Worm (Caenorhabditis elegans) whole organism, young adult: ENCODE results near the gene mnp-1.
A peak's percentile ranks its signal among the peaks of the same experiment; 100 is the strongest.

ENCODE experiments used
- B0261.1 ChIP-seq: sonication (generic microtip); optimal IDR thresholded peaks from 2 replicates; lab custom pipeline; 2016; ENCODE audit warnings: mild to moderate bottlenecking, missing genetic modification characterization, moderate library complexity, missing compliant biosample characterization
- D2030.7 ChIP-seq: fragments of 200-800 bp; sonication (Bioruptor generic); IDR thresholded peaks from 2 replicates; pipeline ENCODE4 v1.3.6; 2022; ENCODE audit warnings: missing genetic modification reagents, missing genetic modification characterization, missing compliant biosample characterization
- F33H1.4 ChIP-seq: fragments of 200-800 bp; sonication (Bioruptor generic); IDR thresholded peaks from 2 replicates; pipeline ENCODE4 v1.3.6; 2022; ENCODE audit warnings: missing genetic modification reagents, missing genetic modification characterization, missing compliant biosample characterization
- F55B11.4 ChIP-seq: sonication (generic microtip); optimal IDR thresholded peaks from 2 replicates; lab custom pipeline; 2016; ENCODE audit warnings: missing compliant biosample characterization, missing genetic modification characterization, borderline replicate concordance; ENCODE audit not compliant: insufficient read depth
- F57A8.1 ChIP-seq: fragments of 200-800 bp; sonication (Bioruptor generic); optimal IDR thresholded peaks from 2 replicates; lab custom pipeline; 2018; ENCODE audit warnings: mild to moderate bottlenecking, missing genetic modification characterization, moderate library complexity, missing compliant biosample characterization
- T07F8.4 ChIP-seq: sonication (generic microtip); optimal IDR thresholded peaks from 2 replicates; lab custom pipeline; 2016; ENCODE audit warnings: mild to moderate bottlenecking, missing genetic modification characterization, moderate library complexity, missing compliant biosample characterization
- Y53G8AR.9 ChIP-seq: fragments of 200-800 bp; sonication (Bioruptor generic); conservative IDR thresholded peaks from 2 replicates; pipeline ENCODE4 v1.3.6; 2022; ENCODE audit warnings: missing genetic modification reagents, missing genetic modification characterization, missing compliant biosample characterization
- ama-1 ChIP-seq, 3 experiments: fragments of 150-350 bp in 1 of 3; sonication (generic microtip) in 2 of 3; optimal IDR thresholded peaks; 2 replicates each; lab custom pipeline; 2014 to 2018; ENCODE audit warnings: missing biosample characterization in 2 of 3, missing genetic modification characterization in 2 of 3, missing genetic modification reagents in 2 of 3
- athp-1 ChIP-seq: sonication (generic microtip); optimal IDR thresholded peaks from 2 replicates; lab custom pipeline; 2017; ENCODE audit warnings: mild to moderate bottlenecking, missing genetic modification characterization, missing compliant biosample characterization
- attf-3 ChIP-seq: fragments of 200-800 bp; sonication (Bioruptor generic); conservative IDR thresholded peaks from 2 replicates; pipeline ENCODE4 v1.3.6; 2022; ENCODE audit warnings: missing genetic modification reagents, missing genetic modification characterization, missing compliant biosample characterization
- die-1 ChIP-seq: sonication (generic microtip); optimal IDR thresholded peaks from 2 replicates; lab custom pipeline; 2016; ENCODE audit warnings: missing genotype, mild to moderate bottlenecking, missing genetic modification characterization, missing compliant biosample characterization
- dox-1 ChIP-seq: fragments of 200-800 bp; sonication (Bioruptor generic); IDR thresholded peaks from 2 replicates; pipeline ENCODE4 v1.3.6; 2022; ENCODE audit warnings: missing genetic modification reagents, missing genetic modification characterization, missing compliant biosample characterization
- egl-44 ChIP-seq: fragments of 200-800 bp; sonication (Bioruptor generic); IDR thresholded peaks from 2 replicates; pipeline ENCODE4 v1.3.6; 2022; ENCODE audit warnings: missing genetic modification reagents, missing genetic modification characterization, missing compliant biosample characterization
- ets-4 ChIP-seq: fragments of 200-800 bp; sonication (Bioruptor generic); optimal IDR thresholded peaks from 2 replicates; lab custom pipeline; 2018; ENCODE audit warnings: mild to moderate bottlenecking, missing genetic modification characterization, missing compliant biosample characterization
- him-1 ChIP-seq: sonication (generic microtip); optimal IDR thresholded peaks from 2 replicates; lab custom pipeline; 2016; ENCODE audit warnings: missing genotype, missing genetic modification reagents, missing genetic modification characterization, missing compliant biosample characterization
- hmg-1.2 ChIP-seq: fragments of 200-800 bp; sonication (Bioruptor generic); IDR thresholded peaks from 2 replicates; pipeline ENCODE4 v1.3.6; 2022; ENCODE audit warnings: missing genetic modification reagents, missing genetic modification characterization, missing compliant biosample characterization
- lin-26 ChIP-seq: fragments of 200-800 bp; sonication (Bioruptor generic); IDR thresholded peaks from 2 replicates; pipeline ENCODE4 v1.3.6; 2022; ENCODE audit warnings: missing genetic modification reagents, missing genetic modification characterization, missing compliant biosample characterization
- lin-40 ChIP-seq: sonication (generic microtip); optimal IDR thresholded peaks from 2 replicates; lab custom pipeline; 2016; ENCODE audit warnings: missing genetic modification characterization, mild to moderate bottlenecking, missing compliant biosample characterization, missing genotype, missing genetic modification reagents
- lsl-1 ChIP-seq: fragments of 200-800 bp; sonication (Bioruptor generic); optimal IDR thresholded peaks from 2 replicates; lab custom pipeline; 2018; ENCODE audit warnings: mild to moderate bottlenecking, missing genetic modification characterization, moderate library complexity, missing compliant biosample characterization
- madf-6 ChIP-seq: fragments of 200-800 bp; sonication (Bioruptor generic); IDR thresholded peaks from 2 replicates; pipeline ENCODE4 v1.3.6; 2022; ENCODE audit warnings: missing genetic modification reagents, missing genetic modification characterization, missing compliant biosample characterization
- madf-8 ChIP-seq: fragments of 200-800 bp; sonication (Bioruptor generic); conservative IDR thresholded peaks from 2 replicates; pipeline ENCODE4 v1.3.6; 2022; ENCODE audit warnings: missing genetic modification reagents, missing genetic modification characterization, missing compliant biosample characterization
- mcd-1 ChIP-seq: fragments of 200-800 bp; sonication (Bioruptor generic); IDR thresholded peaks from 2 replicates; pipeline ENCODE4 v1.3.6; 2022; ENCODE audit warnings: missing genetic modification reagents, missing genetic modification characterization, missing compliant biosample characterization
- mxl-1 ChIP-seq: sonication (generic microtip); optimal IDR thresholded peaks from 2 replicates; lab custom pipeline; 2016; ENCODE audit warnings: missing genetic modification characterization, missing compliant biosample characterization
- nfyb-1 ChIP-seq: fragments of 200-800 bp; sonication (Bioruptor generic); IDR thresholded peaks from 2 replicates; pipeline ENCODE4 v1.3.6; 2022; ENCODE audit warnings: missing genetic modification reagents, missing genetic modification characterization, missing compliant biosample characterization
- nhr-27 ChIP-seq: fragments of 200-800 bp; sonication (Bioruptor generic); optimal IDR thresholded peaks from 2 replicates; lab custom pipeline; 2018; ENCODE audit warnings: mild to moderate bottlenecking, missing genetic modification characterization, moderate library complexity, missing compliant biosample characterization
- nhr-80 ChIP-seq: sonication (generic microtip); optimal IDR thresholded peaks from 2 replicates; lab custom pipeline; 2016; ENCODE audit warnings: missing genetic modification characterization, missing compliant biosample characterization
- nhr-90 ChIP-seq: sonication (generic microtip); optimal IDR thresholded peaks from 2 replicates; lab custom pipeline; 2016; ENCODE audit warnings: missing genotype, mild to moderate bottlenecking, missing genetic modification characterization, missing compliant biosample characterization
- rcor-1 ChIP-seq: fragments of 200-800 bp; sonication (Bioruptor generic); IDR thresholded peaks from 2 replicates; pipeline ENCODE4 v1.3.6; 2022; ENCODE audit warnings: missing genetic modification reagents, missing genetic modification characterization, missing compliant biosample characterization
- rpc-1 ChIP-seq, 2 experiments: fragments of 150-350 bp in 1 of 2; sonication (generic microtip) in 1 of 2; optimal IDR thresholded peaks; 2 replicates each; lab custom pipeline; 2014 to 2018; ENCODE audit warnings: missing biosample characterization in 1 of 2, missing genetic modification characterization in 1 of 2, missing genetic modification reagents in 1 of 2, missing genotype in 1 of 2
- snpc-1.1 ChIP-seq: sonication (generic microtip); optimal IDR thresholded peaks from 2 replicates; lab custom pipeline; 2017; ENCODE audit warnings: missing genetic modification characterization, mild to moderate bottlenecking, missing compliant biosample characterization, antibody characterized with exemption, moderate library complexity, missing genotype, missing genetic modification reagents; ENCODE audit not compliant: insufficient read depth
- snpc-4 ChIP-seq, 5 experiments: fragments of 150-350 bp in 1 of 5; sonication (generic microtip) in 4 of 5; optimal IDR thresholded peaks; 2 replicates each; lab custom pipeline; 2014 to 2018; ENCODE audit warnings: missing genetic modification characterization in 5 of 5, missing biosample characterization in 3 of 5, antibody characterized with exemption in 2 of 5, mild to moderate bottlenecking in 2 of 5, missing compliant biosample characterization in 2 of 5, missing genotype in 2 of 5, moderate library complexity in 2 of 5, missing genetic modification reagents in 1 of 5
- tbp1 ChIP-seq: fragments of 200-800 bp; sonication (Bioruptor generic); optimal IDR thresholded peaks from 2 replicates; lab custom pipeline; 2018; ENCODE audit warnings: mild to moderate bottlenecking, missing genetic modification characterization, missing compliant biosample characterization
- unc-130 ChIP-seq: sonication (generic microtip); optimal IDR thresholded peaks from 2 replicates; lab custom pipeline; 2016; ENCODE audit warnings: missing genetic modification reagents, missing genetic modification characterization, missing compliant biosample characterization
- unc-62 ChIP-seq: fragments of 150-350 bp; optimal IDR thresholded peaks from 2 replicates; lab custom pipeline; 2014; ENCODE audit warnings: missing biosample characterization, missing genetic modification reagents, missing genetic modification characterization
- xnd-1 ChIP-seq: sonication (generic microtip); optimal IDR thresholded peaks from 2 replicates; lab custom pipeline; 2016; ENCODE audit warnings: missing genotype, missing genetic modification reagents, missing genetic modification characterization, missing compliant biosample characterization
- ztf-18 ChIP-seq: sonication (generic microtip); optimal IDR thresholded peaks from 2 replicates; lab custom pipeline; 2016; ENCODE audit warnings: missing genotype, mild to moderate bottlenecking, missing genetic modification characterization, missing compliant biosample characterization
- ztf-26 ChIP-seq: sonication (generic microtip); optimal IDR thresholded peaks from 2 replicates; lab custom pipeline; 2017; ENCODE audit warnings: missing genetic modification characterization, missing compliant biosample characterization
- ztf-6 ChIP-seq: fragments of 200-800 bp; sonication (Bioruptor generic); IDR thresholded peaks from 2 replicates; pipeline ENCODE4 v1.3.6; 2022; ENCODE audit warnings: missing genetic modification reagents, missing genetic modification characterization, missing compliant biosample characterization

mnp-1 gene

ce11 chrIII:4362332-4362731 lies 5.9 kb downstream of the mnp-1 start:
- TF ChIP-seq mxl-1 (peak; percentile 45), rpc-1 (optimal IDR thresholded peaks at IDR 0.05; lab: Kevin White, UChicago) (peak; percentile 65), rpc-1 (tag; optimal IDR thresholded peaks at IDR 0.05; lab: Kevin White, UChicago) (peak; percentile 80), dox-1 (GFP tag; lab: Robert Waterston, UW) (peak; percentile 50; the same call in 1 of the 2 replicates), F33H1.4 (peak; percentile 24; the same call in 1 of the 2 replicates), D2030.7 (peak; percentile 62), athp-1 (tag; lab: Kevin White, UChicago) (peak; percentile 10), mcd-1 (peak; percentile 18; the same call in 1 of the 2 replicates), nhr-90 (tag; lab: Kevin White, UChicago) (peak; percentile 54), ets-4 (GFP tag; lab: Kevin White, UChicago) (no peak), lin-26 (GFP tag; lab: Robert Waterston, UW) (peak; percentile 78), lin-40 (tag; lab: Kevin White, UChicago) (no peak), unc-130 (peak; percentile 8), B0261.1 (peak; percentile 67), snpc-1.1 (no peak), tbp1 (GFP tag; lab: Kevin White, UChicago) (peak; percentile 90), snpc-4 (GFP tag; optimal IDR thresholded peaks at IDR 0.05; lab: Kevin White, UChicago) (no peak), snpc-4 (tag; optimal IDR thresholded peaks at IDR 0.05; lab: Kevin White, UChicago) (peak in 2 of 4 experiments; percentile 18 to 60), ztf-26 (tag; lab: Kevin White, UChicago) (no peak), him-1 (peak; percentile 73), ama-1 (optimal IDR thresholded peaks at IDR 0.05; lab: Kevin White, UChicago) (no peak), ama-1 (GFP tag; optimal IDR thresholded peaks at IDR 0.05; lab: Kevin White, UChicago) (peak; percentile 12 to 49), unc-62 (GFP tag; lab: Kevin White, UChicago) (no peak), madf-6 (GFP tag; lab: Robert Waterston, UW) (0 out of 2 replicates have a peak, but pooled peaks have one; percentile 18), nhr-27 (tag; lab: Kevin White, UChicago) (no peak), egl-44 (0 out of 2 replicates have a peak, but pooled peaks have one; percentile 35), nfyb-1 (0 out of 2 replicates have a peak, but pooled peaks have one; percentile 22), ztf-6 (GFP tag; lab: Robert Waterston, UW) (0 out of 2 replicates have a peak, but pooled peaks have one; percentile 29), attf-3 (GFP tag; lab: Robert Waterston, UW) (no peak), ztf-18 (tag; lab: Kevin White, UChicago) (peak; percentile 22), madf-8 (0 out of 2 replicates have a peak, but pooled peaks have one; percentile 19), rcor-1 (GFP tag; lab: Robert Waterston, UW) (0 out of 2 replicates have a peak, but pooled peaks have one; percentile 7), xnd-1 (tag; lab: Kevin White, UChicago) (no peak), T07F8.4 (tag; lab: Kevin White, UChicago) (peak; percentile 8), hmg-1.2 (GFP tag; lab: Robert Waterston, UW) (peak; percentile 30; the same call in 1 of the 2 replicates), nhr-80 (tag; lab: Kevin White, UChicago) (peak; percentile 4), F55B11.4 (tag; lab: Kevin White, UChicago) (no peak), lsl-1 (peak; percentile 52), F57A8.1 (GFP tag; lab: Kevin White, UChicago) (no peak), die-1 (peak; percentile 46), Y53G8AR.9 (GFP tag; lab: Robert Waterston, UW) (no peak)
